Worm (Caenorhabditis elegans): ENCODE data around the gene Y45F3A.9.
A peak's percentile ranks its signal among the peaks of the same experiment; 100 is the strongest.

The Y45F3A.9 gene

ce11 chrIII:10565926-10566325, 29.0 kb downstream of the Y45F3A.9 start, which contains the start of gene acdh-11 (continued):
- TF ChIP-seq fos-1 (tag; optimal IDR thresholded peaks at IDR 0.05): no peak
- no peak for TF ChIP-seq hlh-17 (GFP tag; optimal IDR thresholded peaks at IDR 0.05; ENCODE audit: borderline replicate concordance)
- no peak for TF ChIP-seq jun-1 (tag; optimal IDR thresholded peaks at IDR 0.05)
- TF ChIP-seq ceh-90 (tag; optimal IDR thresholded peaks at IDR 0.05): no peak
- no peak for TF ChIP-seq unc-30 (tag; optimal IDR thresholded peaks at IDR 0.05)
- no peak for TF ChIP-seq unc-62 (GFP tag; optimal IDR thresholded peaks at IDR 0.05)
- TF ChIP-seq mep-1 (tag; optimal IDR thresholded peaks at IDR 0.05): no peak
- TF ChIP-seq nhr-28 (tag; optimal IDR thresholded peaks at IDR 0.05): no peak
- TF ChIP-seq lin-35 (GFP tag; optimal IDR thresholded peaks at IDR 0.05): peak in 1 of 2 experiments; percentile 19
- TF ChIP-seq aly-2 (tag; optimal IDR thresholded peaks at IDR 0.05): no peak
- TF ChIP-seq xbp-1 (tag; optimal IDR thresholded peaks at IDR 0.05): no peak
- no peak for TF ChIP-seq tbx-2 (tag; optimal IDR thresholded peaks at IDR 0.05)
- TF ChIP-seq zip-4 (GFP tag; optimal IDR thresholded peaks at IDR 0.05): no peak
- no peak for TF ChIP-seq lin-39 (tag; optimal IDR thresholded peaks at IDR 0.05)
- peak in 1 of 2 experiments; percentile 4 for TF ChIP-seq mdl-1 (tag; optimal IDR thresholded peaks at IDR 0.05)
- no peak for TF ChIP-seq pqm-1 (tag; optimal IDR thresholded peaks at IDR 0.05)
- no peak for TF ChIP-seq nhr-84 (tag; optimal IDR thresholded peaks at IDR 0.05)
- TF ChIP-seq fkh-4 (tag; optimal IDR thresholded peaks at IDR 0.05; ENCODE audit: borderline replicate concordance): no peak
- no peak for TF ChIP-seq hlh-4 (tag; optimal IDR thresholded peaks at IDR 0.05)
- TF ChIP-seq ztf-4 (tag; optimal IDR thresholded peaks at IDR 0.05): no peak

ce11 chrIII:10562542-10562941, 32.4 kb downstream of the Y45F3A.9 start:
- TF ChIP-seq mdl-1 (tag; optimal IDR thresholded peaks at IDR 0.05) (no peak), ceh-63 (GFP tag; optimal IDR thresholded peaks at IDR 0.05) (no peak), snu-23 (GFP tag; optimal IDR thresholded peaks at IDR 0.05) (peak; percentile 35), alr-1 (tag; optimal IDR thresholded peaks at IDR 0.05; ENCODE audit: borderline replicate concordance) (no peak), unc-130 (tag; optimal IDR thresholded peaks at IDR 0.05) (no peak), hpl-2 (GFP tag; optimal IDR thresholded peaks at IDR 0.05) (no peak), lin-15B (tag; optimal IDR thresholded peaks at IDR 0.05) (no peak), lin-14 (GFP tag; optimal IDR thresholded peaks at IDR 0.05) (peak; percentile 38), unc-86 (tag; optimal IDR thresholded peaks at IDR 0.05) (no peak), nhr-85 (tag) (peak; percentile 46), egl-13 (tag; optimal IDR thresholded peaks at IDR 0.05) (no peak), grh-1 (GFP tag; IDR thresholded peaks at IDR 0.05) (no peak), nhr-19 (GFP tag; conservative IDR thresholded peaks at IDR 0.05) (no peak), egl-27 (tag; optimal IDR thresholded peaks at IDR 0.05) (no peak), jun-1 (tag; optimal IDR thresholded peaks at IDR 0.05) (no peak), nhr-84 (tag; optimal IDR thresholded peaks at IDR 0.05) (no peak), aly-2 (tag; optimal IDR thresholded peaks at IDR 0.05) (no peak), elt-2 (tag; optimal IDR thresholded peaks at IDR 0.05) (no peak), nhr-76 (tag; optimal IDR thresholded peaks at IDR 0.05) (no peak), dpl-1 (GFP tag; optimal IDR thresholded peaks at IDR 0.05) (no peak), efl-1 (optimal IDR thresholded peaks at IDR 0.05) (no peak), efl-1 (GFP tag; optimal IDR thresholded peaks at IDR 0.05 in 1 of 2) (no peak), ceh-82 (tag; optimal IDR thresholded peaks at IDR 0.05) (no peak), sptf-1 (tag; optimal IDR thresholded peaks at IDR 0.05) (no peak), nhr-71 (tag; optimal IDR thresholded peaks at IDR 0.05) (no peak), zip-4 (GFP tag; optimal IDR thresholded peaks at IDR 0.05) (no peak), F16B12.6 (tag; optimal IDR thresholded peaks at IDR 0.05) (no peak), blmp-1 (tag; optimal IDR thresholded peaks at IDR 0.05) (peak; percentile 13)

Data from whole organism, L1 larva.